Worm (Caenorhabditis elegans): ENCODE measurements around the gene F13A7.12.

The F13A7.12 gene

DNA sequence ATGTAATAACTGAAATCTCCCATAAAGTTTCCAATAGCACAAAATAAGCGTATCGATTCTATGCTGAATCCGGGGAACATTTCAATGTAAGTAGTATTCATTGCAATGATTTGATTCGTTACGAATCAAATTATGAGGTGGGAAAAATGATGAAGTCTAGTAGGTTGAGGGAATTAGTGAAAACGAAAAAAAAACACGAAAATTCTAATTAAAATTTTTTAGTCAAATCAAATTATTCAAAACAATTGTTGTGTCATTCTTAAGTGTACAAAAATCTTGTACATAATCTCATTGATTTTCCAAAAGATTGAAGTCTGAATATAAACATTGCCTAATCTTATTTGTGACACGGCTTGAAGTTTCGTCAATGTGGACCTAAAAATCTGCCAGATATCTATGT is 28.6 kb downstream of the F13A7.12 start, which contains the start of gene srw-29:
Gene srw-29, minus strand, starts transcription at position 101 of the 400 bp plus-strand sequence.
- TF ChIP-seq nfya-1 (tag; optimal IDR thresholded peaks at IDR 0.05; ENCODE audit: insufficient read depth) (no peak), egl-27 (tag; optimal IDR thresholded peaks at IDR 0.05) (no peak), nhr-25 (tag; optimal IDR thresholded peaks at IDR 0.05) (no peak)

DNA sequence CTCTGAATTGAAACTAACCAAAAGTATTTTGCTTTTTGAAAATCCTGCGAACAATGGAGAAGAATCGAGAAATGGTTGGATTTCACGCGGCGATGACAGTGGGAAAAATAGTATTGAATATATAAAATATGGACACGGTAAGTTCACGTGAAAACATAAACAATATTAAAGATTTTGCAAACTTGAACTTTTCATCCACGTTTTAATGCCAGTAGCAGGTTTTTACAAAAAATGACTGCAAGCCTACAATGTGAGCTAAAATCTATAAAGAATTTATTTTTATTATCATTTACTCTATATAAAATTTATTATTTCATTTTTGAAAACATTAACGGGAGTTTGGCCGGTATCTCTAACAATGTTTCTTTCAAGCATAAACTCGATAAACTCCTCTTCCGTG is 33.7 kb downstream of the F13A7.12 start, which contains the start of gene F26D2.10:
Gene F26D2.10, minus strand, starts transcription at position 101 of the 400 bp plus-strand sequence.
- TF ChIP-seq jun-1 (tag; optimal IDR thresholded peaks at IDR 0.05) (no peak), lin-39 (tag; optimal IDR thresholded peaks at IDR 0.05) (no peak), lsy-12 (tag; optimal IDR thresholded peaks at IDR 0.05) (no peak), pqm-1 (tag; optimal IDR thresholded peaks at IDR 0.05) (no peak), fkh-2 (tag; optimal IDR thresholded peaks at IDR 0.05) (no peak), eor-1 (tag; optimal IDR thresholded peaks at IDR 0.05) (no peak), nhr-77 (tag; optimal IDR thresholded peaks at IDR 0.05) (no peak), nhr-25 (tag; optimal IDR thresholded peaks at IDR 0.05) (no peak), unc-39 (tag; optimal IDR thresholded peaks at IDR 0.05) (no peak), zag-1 (tag; optimal IDR thresholded peaks at IDR 0.05) (no peak), nhr-76 (tag; optimal IDR thresholded peaks at IDR 0.05) (no peak), mml-1 (tag; optimal IDR thresholded peaks at IDR 0.05) (no peak), snpc-4 (tag; optimal IDR thresholded peaks at IDR 0.05) (no peak)

DNA sequence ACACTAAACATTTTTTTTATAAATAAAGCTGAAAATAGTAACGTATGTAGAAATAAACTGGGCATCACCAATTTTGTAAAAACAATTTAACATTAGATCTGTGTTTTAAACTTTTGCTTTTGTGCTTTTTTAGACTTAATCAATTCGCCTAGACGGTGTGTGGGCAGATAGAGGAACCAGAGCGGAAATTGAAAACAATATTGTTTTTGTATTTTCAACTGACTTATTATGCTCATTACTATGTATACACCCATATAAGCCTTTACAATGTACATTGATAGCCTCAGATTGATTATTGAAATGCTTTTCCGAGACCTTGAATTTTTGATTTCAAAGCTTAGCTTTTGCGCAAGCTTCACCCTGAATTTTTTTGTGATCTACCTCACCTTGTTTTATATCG is 34.1 kb downstream of the F13A7.12 start, which contains the start of gene str-73:
Gene str-73, plus strand, starts transcription at position 301 of the 400 bp plus-strand sequence.
- TF ChIP-seq fkh-2 (tag; optimal IDR thresholded peaks at IDR 0.05) (no peak), skn-1 (tag; optimal IDR thresholded peaks at IDR 0.05) (no peak), unc-39 (tag; optimal IDR thresholded peaks at IDR 0.05) (no peak), eor-1 (tag; optimal IDR thresholded peaks at IDR 0.05) (no peak), nhr-76 (tag; optimal IDR thresholded peaks at IDR 0.05) (no peak), egl-27 (tag; optimal IDR thresholded peaks at IDR 0.05) (no peak), nhr-11 (tag; optimal IDR thresholded peaks at IDR 0.05) (no peak), aly-2 (tag; optimal IDR thresholded peaks at IDR 0.05) (no peak), nhr-12 (tag; optimal IDR thresholded peaks at IDR 0.05) (no peak), nhr-28 (tag; optimal IDR thresholded peaks at IDR 0.05) (no peak), pha-4 (tag; optimal IDR thresholded peaks at IDR 0.05) (no peak), unc-62 (GFP tag; optimal IDR thresholded peaks at IDR 0.05) (no peak), jun-1 (tag; optimal IDR thresholded peaks at IDR 0.05) (no peak), nhr-67 (tag; optimal IDR thresholded peaks at IDR 0.05) (no peak), mdl-1 (tag; optimal IDR thresholded peaks at IDR 0.05) (no peak), ceh-28 (tag; optimal IDR thresholded peaks at IDR 0.05) (no peak), mml-1 (tag; optimal IDR thresholded peaks at IDR 0.05) (no peak)

ce11 chrV:16433471-16433870 is 37.6 kb downstream of the F13A7.12 start, which contains the start of gene clec-234:
Gene clec-234, minus strand, starts transcription at chrV:16433571.
- no peak for TF ChIP-seq elt-3 (tag; optimal IDR thresholded peaks at IDR 0.05)
- TF ChIP-seq pha-4 (tag; optimal IDR thresholded peaks at IDR 0.05), result no peak
- no peak for TF ChIP-seq skn-1 (tag; optimal IDR thresholded peaks at IDR 0.05)
- no peak for TF ChIP-seq nhr-76 (tag; optimal IDR thresholded peaks at IDR 0.05)
- no peak for TF ChIP-seq ceh-16 (tag; optimal IDR thresholded peaks at IDR 0.05)
- TF ChIP-seq egl-5 (tag; optimal IDR thresholded peaks at IDR 0.05), result no peak
- no peak for TF ChIP-seq fkh-10 (GFP tag; optimal IDR thresholded peaks at IDR 0.05)
- TF ChIP-seq lin-15B (tag; optimal IDR thresholded peaks at IDR 0.05), result no peak
- TF ChIP-seq ztf-11 (tag; optimal IDR thresholded peaks at IDR 0.05), result no peak
- TF ChIP-seq mml-1 (tag; optimal IDR thresholded peaks at IDR 0.05), result no peak
- TF ChIP-seq lsy-12 (tag; optimal IDR thresholded peaks at IDR 0.05), result no peak
- no peak for TF ChIP-seq hmg-11 (tag; optimal IDR thresholded peaks at IDR 0.05)
- TF ChIP-seq unc-39 (tag; optimal IDR thresholded peaks at IDR 0.05), result no peak
- no peak for TF ChIP-seq ama-1 (optimal IDR thresholded peaks at IDR 0.05)
- no peak for TF ChIP-seq nhr-12 (tag; optimal IDR thresholded peaks at IDR 0.05)
- TF ChIP-seq nhr-11 (tag; optimal IDR thresholded peaks at IDR 0.05), result no peak
- TF ChIP-seq ceh-9 (tag; optimal IDR thresholded peaks at IDR 0.05), result no peak

DNA sequence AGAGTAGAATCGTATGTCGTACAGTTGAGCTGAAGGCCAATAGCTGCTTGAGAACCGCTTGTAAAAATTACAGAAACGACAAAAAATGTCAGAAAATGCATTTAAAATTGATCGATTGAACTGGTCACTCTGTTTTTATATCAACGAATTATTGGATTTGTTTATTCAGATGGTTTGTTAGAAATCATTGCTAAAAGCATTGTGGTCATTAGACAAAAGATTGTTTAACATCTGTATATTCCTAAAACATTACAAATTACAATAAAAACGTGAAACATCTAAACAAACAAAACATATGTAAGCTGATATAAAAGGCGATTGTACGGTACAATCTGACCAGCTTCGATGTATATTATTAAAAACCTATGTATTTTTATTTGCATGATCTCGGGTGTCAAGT is 39.7 kb downstream of the F13A7.12 start, which contains the start of the genes F26D2.13 and F26D2.14:
Gene F26D2.13, minus strand, starts transcription at position 101 of the 400 bp plus-strand sequence.
Gene F26D2.14, plus strand, starts transcription at position 346 of the 400 bp plus-strand sequence.
- TF ChIP-seq R02D3.7 (tag; optimal IDR thresholded peaks at IDR 0.05) (no peak), sea-2 (GFP tag; optimal IDR thresholded peaks at IDR 0.05) (no peak), nfya-1 (tag; optimal IDR thresholded peaks at IDR 0.05; ENCODE audit: insufficient read depth) (no peak), egl-5 (tag; optimal IDR thresholded peaks at IDR 0.05) (no peak), tbx-2 (tag; optimal IDR thresholded peaks at IDR 0.05) (no peak), nhr-11 (tag; optimal IDR thresholded peaks at IDR 0.05) (no peak), mdl-1 (tag; optimal IDR thresholded peaks at IDR 0.05) (no peak), ama-1 (optimal IDR thresholded peaks at IDR 0.05) (no peak), ztf-11 (tag; optimal IDR thresholded peaks at IDR 0.05) (no peak)
